Fruit fly (Drosophila melanogaster): Measurements from ENCODE around the gene CG7519.
A peak's percentile ranks its signal among the peaks of the same experiment; 100 is the strongest.

DNA sequence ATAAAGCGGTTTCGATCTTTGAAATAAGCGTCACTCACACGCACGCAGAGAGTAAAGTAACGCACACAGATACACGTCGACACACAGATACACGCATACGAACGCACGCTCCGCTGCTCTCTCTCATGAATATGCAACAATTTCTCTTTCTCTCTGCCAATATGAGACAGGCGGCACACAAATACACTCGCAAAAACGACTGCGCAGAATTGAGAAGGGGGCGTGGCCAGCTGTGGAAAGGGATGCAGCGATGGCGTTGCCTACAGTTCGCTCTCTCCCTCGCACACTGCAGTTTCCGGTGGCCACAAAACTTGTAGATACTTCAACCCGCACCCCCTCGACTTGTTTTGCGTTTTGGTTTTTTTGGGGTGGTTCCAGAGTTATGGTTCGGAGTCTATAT lies 13.2 kb upstream of the CG7519 start:
- TF ChIP-seq fd96Ca (GFP tag; IDR thresholded peaks at IDR 0.05) (peak; percentile 70; the same call in 1 of the 3 replicates), CG10348 (GFP tag; IDR thresholded peaks at IDR 0.05) (no peak), CG15710 (tag; optimal IDR thresholded peaks at IDR 0.05) (no peak), CG17806 (tag; optimal IDR thresholded peaks at IDR 0.05) (no peak), rn (GFP tag; IDR thresholded peaks at IDR 0.05) (0 out of 2 replicates have a peak, but pooled peaks have one; percentile 24), Pif1B (GFP tag; optimal IDR thresholded peaks at IDR 0.05) (peak; percentile 33), CG34367 (tag; optimal IDR thresholded peaks at IDR 0.05) (peak; percentile 42), Snoo (tag; optimal IDR thresholded peaks at IDR 0.05) (peak; percentile 87), EcR (GFP tag; optimal IDR thresholded peaks at IDR 0.05) (no peak), gl (tag; optimal IDR thresholded peaks at IDR 0.05) (peak; percentile 66), CG9948 (tag; optimal IDR thresholded peaks at IDR 0.05) (no peak)
